Worm (Caenorhabditis elegans) whole organism, L2 larva: ENCODE results near the gene T20D3.14.

Experiments
- ama-1 ChIP-seq: fragments of 150-350 bp; optimal IDR thresholded peaks from 2 replicates; lab custom pipeline; 2018; ENCODE audit warnings: inconsistent platforms
- ceh-16 ChIP-seq: fragments of 150-350 bp; optimal IDR thresholded peaks from 2 replicates; lab custom pipeline; 2014; ENCODE audit warnings: missing biosample characterization, missing genetic modification characterization
- egl-27 ChIP-seq: sonication (generic microtip); optimal IDR thresholded peaks from 3 replicates; lab custom pipeline; 2017; ENCODE audit warnings: missing biosample characterization, missing genetic modification reagents, missing genetic modification characterization
- elt-3 ChIP-seq: sonication (generic microtip); optimal IDR thresholded peaks from 2 replicates; lab custom pipeline; 2017; ENCODE audit warnings: missing biosample characterization, missing genetic modification characterization
- lin-13 ChIP-seq: fragments of 150-350 bp; optimal IDR thresholded peaks from 2 replicates; lab custom pipeline; 2014; ENCODE audit warnings: missing biosample characterization, missing genetic modification reagents, missing genetic modification characterization
- lsy-2 ChIP-seq, 2 experiments: fragments of 150-350 bp in 1 of 2; sonication (generic microtip) in 1 of 2; optimal IDR thresholded peaks; 2 replicates each; lab custom pipeline; 2014 to 2017; ENCODE audit warnings: missing biosample characterization in 2 of 2, missing genetic modification characterization in 2 of 2
- skn-1 ChIP-seq: sonication (generic microtip); optimal IDR thresholded peaks from 2 replicates; lab custom pipeline; 2017; ENCODE audit warnings: missing biosample characterization, missing genetic modification characterization
- snpc-4 ChIP-seq: fragments of 150-350 bp; optimal IDR thresholded peaks from 2 replicates; lab custom pipeline; 2014; ENCODE audit warnings: missing biosample characterization, missing genetic modification characterization

ce11 chrIV:9341591-9341990 is 5.9 kb upstream of the T20D3.14 start, which contains the start of gene vps-26:
- no peak for TF ChIP-seq snpc-4 (tag; lab: Kevin White, UChicago)
- peak in 1 of 2 experiments; percentile 49 for TF ChIP-seq lsy-2 (tag; optimal IDR thresholded peaks at IDR 0.05; lab: Kevin White, UChicago)
- TF ChIP-seq skn-1 (tag; lab: Kevin White, UChicago), result no peak
- no peak for TF ChIP-seq ceh-16 (tag; lab: Kevin White, UChicago)
- TF ChIP-seq ama-1 (lab: Kevin White, UChicago), result no peak
- no peak for TF ChIP-seq elt-3 (tag; lab: Kevin White, UChicago)
- no peak for TF ChIP-seq egl-27 (tag; lab: Kevin White, UChicago)
- TF ChIP-seq lin-13 (GFP tag; lab: Kevin White, UChicago), result no peak
